3 fruit fly cellular contexts compared by ENCODE assay signal in genomic region chr3L:8065575-8066410, dm6.
TF ChIP-seq lines count a peak whose summit lies in the region.

No protein-coding gene starts in this region.

TF ChIP-seq in whole organism, adult, 20 proteins besides CTCF, POLR2A, EP300 and RAD21 (continued from another document):
- TF ChIP-seq toe (GFP tag; optimal IDR thresholded peaks at IDR 0.05; lab: Kevin White, UChicago): no peak

TF ChIP-seq in whole organism, embryonic, 481 proteins besides CTCF, POLR2A, EP300 and RAD21 (continued from another document and continues in another):
- TF ChIP-seq tna (GFP tag; IDR thresholded peaks at IDR 0.05; lab: Robert Waterston, UW; ENCODE audit: partially characterized antibody): peak; percentile 86
- no peak for TF ChIP-seq pfk (GFP tag; optimal IDR thresholded peaks at IDR 0.05; lab: Kevin White, UChicago)
- TF ChIP-seq CrebB (tag; optimal IDR thresholded peaks at IDR 0.05; lab: Kevin White, UChicago): no peak
- peak; percentile 80 for TF ChIP-seq Scr (GFP tag; IDR thresholded peaks at IDR 0.05; lab: Robert Waterston, UW; ENCODE audit: partially characterized antibody)
- TF ChIP-seq Xrp1 (GFP tag; IDR thresholded peaks at IDR 0.05; lab: Robert Waterston, UW): peak; percentile 33; the same call in 1 of the 2 replicates
- no peak; the same call in 1 of the 2 replicates for TF ChIP-seq Rfx (GFP tag; IDR thresholded peaks at IDR 0.05; lab: Robert Waterston, UW)
- no peak for TF ChIP-seq CG8281 (tag; optimal IDR thresholded peaks at IDR 0.05; lab: Kevin White, UChicago)
- peak; percentile 41 for TF ChIP-seq Asciz (GFP tag; optimal IDR thresholded peaks at IDR 0.05; lab: Kevin White, UChicago)
- TF ChIP-seq Oaz (GFP tag; IDR thresholded peaks at IDR 0.05; lab: Robert Waterston, UW): no peak
- peak; percentile 25 for TF ChIP-seq Med (GFP tag; lab: Kevin White, UChicago)
- TF ChIP-seq nerfin-1 (tag; optimal IDR thresholded peaks at IDR 0.05; lab: Kevin White, UChicago): no peak
- no peak for TF ChIP-seq CG3065 (GFP tag; optimal IDR thresholded peaks at IDR 0.05; lab: Kevin White, UChicago)
- TF ChIP-seq vvl (GFP tag; IDR thresholded peaks at IDR 0.05; lab: Robert Waterston, UW): peak; percentile 75; the same call in 1 of the 2 replicates
- TF ChIP-seq Camta (GFP tag; optimal IDR thresholded peaks at IDR 0.05; lab: Kevin White, UChicago): no peak
- peak; percentile 9 for TF ChIP-seq CG15514 (GFP tag; optimal IDR thresholded peaks at IDR 0.05; lab: Kevin White, UChicago)
- TF ChIP-seq CG14860 (GFP tag; IDR thresholded peaks at IDR 0.05; lab: Robert Waterston, UW; ENCODE audit: partially characterized antibody): peak; percentile 89
- no peak for TF ChIP-seq grn (GFP tag; optimal IDR thresholded peaks at IDR 0.05; lab: Kevin White, UChicago)
- peak; percentile 100 for TF ChIP-seq CG7745 (tag; optimal IDR thresholded peaks at IDR 0.05; lab: Kevin White, UChicago)
- TF ChIP-seq CG10267 (tag; optimal IDR thresholded peaks at IDR 0.05; lab: Kevin White, UChicago): peak; percentile 13
- TF ChIP-seq Meics (GFP tag; optimal IDR thresholded peaks at IDR 0.05; lab: Kevin White, UChicago): no peak
- peak in 1 of 2 experiments; percentile 30 for TF ChIP-seq Pdp1 (GFP tag; optimal IDR thresholded peaks at IDR 0.05; lab: Kevin White, UChicago)
- peak; percentile 2 for TF ChIP-seq tap (tag; optimal IDR thresholded peaks at IDR 0.05; lab: Kevin White, UChicago)
- TF ChIP-seq sd (tag; optimal IDR thresholded peaks at IDR 0.05; lab: Kevin White, UChicago): peak; percentile 13
- TF ChIP-seq kah (GFP tag; optimal IDR thresholded peaks at IDR 0.05; lab: Kevin White, UChicago): peak; percentile 34
- TF ChIP-seq onecut (GFP tag; IDR thresholded peaks at IDR 0.05; lab: Robert Waterston, UW): peak; percentile 32; the same call in 1 of the 2 replicates
- peak; percentile 82 for TF ChIP-seq sqz (GFP tag; optimal IDR thresholded peaks at IDR 0.05; lab: Kevin White, UChicago)
- TF ChIP-seq CG2678 (tag; optimal IDR thresholded peaks at IDR 0.05; lab: Kevin White, UChicago): peak; percentile 26
- TF ChIP-seq Vsx1 (GFP tag; optimal IDR thresholded peaks at IDR 0.05; lab: Kevin White, UChicago): peak; percentile 12
- no peak for TF ChIP-seq jumu (GFP tag; optimal IDR thresholded peaks at IDR 0.05; lab: Kevin White, UChicago)
- peak; percentile 40 for TF ChIP-seq kni (GFP tag; optimal IDR thresholded peaks at IDR 0.05; lab: Kevin White, UChicago)
- peak; percentile 34 for TF ChIP-seq gsb-n (tag; optimal IDR thresholded peaks at IDR 0.05; lab: Kevin White, UChicago)
- peak; percentile 47 for TF ChIP-seq wek (GFP tag; optimal IDR thresholded peaks at IDR 0.05; lab: Kevin White, UChicago)
- peak; percentile 64; the same call in 2 of the 3 replicates for TF ChIP-seq vnd (GFP tag; IDR thresholded peaks at IDR 0.05; lab: Robert Waterston, UW; ENCODE audit: partially characterized antibody)
- TF ChIP-seq nom (GFP tag; optimal IDR thresholded peaks at IDR 0.05; lab: Kevin White, UChicago): peak; percentile 70
- TF ChIP-seq hbn (GFP tag; IDR thresholded peaks at IDR 0.05; lab: Robert Waterston, UW; ENCODE audit: partially characterized antibody): peak; percentile 17; the same call in 1 of the 2 replicates
- TF ChIP-seq Hr51 (GFP tag; optimal IDR thresholded peaks at IDR 0.05; lab: Kevin White, UChicago): peak in 1 of 2 experiments; percentile 13
- TF ChIP-seq D19A (tag; optimal IDR thresholded peaks at IDR 0.05; lab: Kevin White, UChicago): peak; percentile 39
- peak; percentile 93 for TF ChIP-seq Opbp (GFP tag; IDR thresholded peaks at IDR 0.05; lab: Robert Waterston, UW; ENCODE audit: partially characterized antibody)
- TF ChIP-seq knrl (GFP tag; IDR thresholded peaks at IDR 0.05; lab: Robert Waterston, UW; ENCODE audit: partially characterized antibody): peak; percentile 67
- TF ChIP-seq CG16815 (GFP tag; optimal IDR thresholded peaks at IDR 0.05; lab: Kevin White, UChicago): no peak
- peak; percentile 89 for TF ChIP-seq Bgb (GFP tag; IDR thresholded peaks at IDR 0.05; lab: Robert Waterston, UW; ENCODE audit: partially characterized antibody)
- TF ChIP-seq Stat92E (GFP tag; optimal IDR thresholded peaks at IDR 0.05; lab: Kevin White, UChicago): peak in 1 of 3 experiments; percentile 72
- TF ChIP-seq usp (GFP tag; optimal IDR thresholded peaks at IDR 0.05; lab: Kevin White, UChicago): no peak
- peak; percentile 11 for TF ChIP-seq CG14710 (tag; optimal IDR thresholded peaks at IDR 0.05; lab: Kevin White, UChicago)
- peak; percentile 93 for TF ChIP-seq CG42726 (GFP tag; IDR thresholded peaks at IDR 0.05; lab: Robert Waterston, UW; ENCODE audit: partially characterized antibody)
- TF ChIP-seq Dref (GFP tag; IDR thresholded peaks at IDR 0.05; lab: Robert Waterston, UW): no peak
- peak; percentile 17 for TF ChIP-seq zen (tag; optimal IDR thresholded peaks at IDR 0.05; lab: Kevin White, UChicago)
- TF ChIP-seq CG32767 (GFP tag; IDR thresholded peaks at IDR 0.05; lab: Robert Waterston, UW): no peak
- TF ChIP-seq slbo (GFP tag; IDR thresholded peaks at IDR 0.05; lab: Robert Waterston, UW): no peak
- TF ChIP-seq CG8290 (GFP tag; optimal IDR thresholded peaks at IDR 0.05; lab: Kevin White, UChicago): no peak
- TF ChIP-seq CG8290 (tag; optimal IDR thresholded peaks at IDR 0.05; lab: Kevin White, UChicago): peak in 1 of 2 experiments; percentile 18
- TF ChIP-seq Chrac-16 (GFP tag; optimal IDR thresholded peaks at IDR 0.05; lab: Kevin White, UChicago): no peak
- TF ChIP-seq CG15601 (tag; optimal IDR thresholded peaks at IDR 0.05; lab: Kevin White, UChicago): peak; percentile 16
- TF ChIP-seq gcm (GFP tag; optimal IDR thresholded peaks at IDR 0.05; lab: Kevin White, UChicago): peak; percentile 36
- peak; percentile 26 for TF ChIP-seq BtbVII (GFP tag; optimal IDR thresholded peaks at IDR 0.05; lab: Kevin White, UChicago)
- TF ChIP-seq tll (GFP tag; optimal IDR thresholded peaks at IDR 0.05; lab: Kevin White, UChicago): no peak
- peak; percentile 40 for TF ChIP-seq HLHmδ (GFP tag; optimal IDR thresholded peaks at IDR 0.05; lab: Kevin White, UChicago)
- TF ChIP-seq Doc3 (GFP tag; IDR thresholded peaks at IDR 0.05; lab: Robert Waterston, UW; ENCODE audit: partially characterized antibody): peak; percentile 36; the same call in 1 of the 3 replicates
- peak; percentile 28 for TF ChIP-seq CG12391 (tag; optimal IDR thresholded peaks at IDR 0.05; lab: Kevin White, UChicago)
- TF ChIP-seq Nf-YC (tag; optimal IDR thresholded peaks at IDR 0.05; lab: Kevin White, UChicago): peak; percentile 3
- TF ChIP-seq exex (tag; optimal IDR thresholded peaks at IDR 0.05; lab: Kevin White, UChicago): peak; percentile 29
- TF ChIP-seq sens (GFP tag; lab: Kevin White, UChicago): peak; percentile 57

TF ChIP-seq in whole organism, prepupa, 60 proteins besides CTCF, POLR2A, EP300 and RAD21 (continued from another document):
- TF ChIP-seq CG8632 (GFP tag; optimal IDR thresholded peaks at IDR 0.05; lab: Kevin White, UChicago): no peak
- TF ChIP-seq lz (GFP tag; optimal IDR thresholded peaks at IDR 0.05; lab: Kevin White, UChicago): no peak
- no peak for TF ChIP-seq CG10631 (GFP tag; optimal IDR thresholded peaks at IDR 0.05; lab: Kevin White, UChicago)
- TF ChIP-seq ss (GFP tag; optimal IDR thresholded peaks at IDR 0.05; lab: Kevin White, UChicago): no peak
- no peak for TF ChIP-seq CG32006 (GFP tag; optimal IDR thresholded peaks at IDR 0.05; lab: Kevin White, UChicago)
- TF ChIP-seq spab (GFP tag; optimal IDR thresholded peaks at IDR 0.05; lab: Kevin White, UChicago): no peak
- no peak for TF ChIP-seq CG11294 (GFP tag; IDR thresholded peaks at IDR 0.05; lab: Robert Waterston, UW)
- peak; percentile 33; the same call in 1 of the 2 replicates for TF ChIP-seq CG15336 (GFP tag; IDR thresholded peaks at IDR 0.05; lab: Robert Waterston, UW)
- no peak for TF ChIP-seq CG31627 (GFP tag; optimal IDR thresholded peaks at IDR 0.05; lab: Kevin White, UChicago)
- no peak for TF ChIP-seq Smox (GFP tag; optimal IDR thresholded peaks at IDR 0.05; lab: Kevin White, UChicago)
- TF ChIP-seq esn (GFP tag; optimal IDR thresholded peaks at IDR 0.05; lab: Kevin White, UChicago): no peak
- no peak for TF ChIP-seq CG6163 (GFP tag; IDR thresholded peaks at IDR 0.05; lab: Robert Waterston, UW)
- peak; percentile 35 for TF ChIP-seq Blimp-1 (GFP tag; optimal IDR thresholded peaks at IDR 0.05; lab: Kevin White, UChicago)
- no peak for TF ChIP-seq dac (GFP tag; optimal IDR thresholded peaks at IDR 0.05; lab: Kevin White, UChicago)
- no peak for TF ChIP-seq CG3032 (tag; optimal IDR thresholded peaks at IDR 0.05; lab: Kevin White, UChicago)
- peak; percentile 48 for TF ChIP-seq Eip78C (GFP tag; lab: Kevin White, UChicago)
- no peak for TF ChIP-seq achi (GFP tag; optimal IDR thresholded peaks at IDR 0.05; lab: Kevin White, UChicago)
- TF ChIP-seq salr (GFP tag; optimal IDR thresholded peaks at IDR 0.05; lab: Kevin White, UChicago): no peak
- TF ChIP-seq Met (GFP tag; optimal IDR thresholded peaks at IDR 0.05; lab: Kevin White, UChicago): no peak
- TF ChIP-seq OdsH (GFP tag; optimal IDR thresholded peaks at IDR 0.05; lab: Kevin White, UChicago): no peak
- no peak for TF ChIP-seq Sox14 (GFP tag; optimal IDR thresholded peaks at IDR 0.05; lab: Kevin White, UChicago)
- TF ChIP-seq CG1621 (tag; optimal IDR thresholded peaks at IDR 0.05; lab: Kevin White, UChicago): no peak
- TF ChIP-seq CG10669 (GFP tag; optimal IDR thresholded peaks at IDR 0.05; lab: Kevin White, UChicago): no peak
- no peak for TF ChIP-seq Eip93F (GFP tag; optimal IDR thresholded peaks at IDR 0.05; lab: Kevin White, UChicago)
- no peak for TF ChIP-seq pdm3 (GFP tag; optimal IDR thresholded peaks at IDR 0.05; lab: Kevin White, UChicago)
- no peak for TF ChIP-seq fkh (GFP tag; optimal IDR thresholded peaks at IDR 0.05; lab: Kevin White, UChicago)
- no peak for TF ChIP-seq Sox15 (GFP tag; optimal IDR thresholded peaks at IDR 0.05; lab: Kevin White, UChicago)
- no peak; the same call in 2 of the 3 replicates for TF ChIP-seq CG8119 (GFP tag; IDR thresholded peaks at IDR 0.05; lab: Robert Waterston, UW)
- no peak for TF ChIP-seq acj6 (GFP tag; optimal IDR thresholded peaks at IDR 0.05; lab: Kevin White, UChicago)
- no peak for TF ChIP-seq Ets21C (GFP tag; optimal IDR thresholded peaks at IDR 0.05; lab: Kevin White, UChicago)
- TF ChIP-seq CG6808 (GFP tag; optimal IDR thresholded peaks at IDR 0.05; lab: Kevin White, UChicago): peak; percentile 26
- peak; percentile 84 for TF ChIP-seq vri (GFP tag; optimal IDR thresholded peaks at IDR 0.05; lab: Kevin White, UChicago)
- no peak for TF ChIP-seq eg (GFP tag; IDR thresholded peaks at IDR 0.05; lab: Robert Waterston, UW)
- no peak for TF ChIP-seq Sox102F (GFP tag; optimal IDR thresholded peaks at IDR 0.05; lab: Kevin White, UChicago)
- TF ChIP-seq fd85E (GFP tag; optimal IDR thresholded peaks at IDR 0.05; lab: Kevin White, UChicago): no peak
- no peak for TF ChIP-seq CG9139 (GFP tag; optimal IDR thresholded peaks at IDR 0.05; lab: Kevin White, UChicago)
- TF ChIP-seq CG7368 (GFP tag; optimal IDR thresholded peaks at IDR 0.05; lab: Kevin White, UChicago): no peak
- TF ChIP-seq Hr38 (GFP tag; optimal IDR thresholded peaks at IDR 0.05; lab: Kevin White, UChicago): no peak
- no peak for TF ChIP-seq Eip75B (GFP tag; optimal IDR thresholded peaks at IDR 0.05; lab: Kevin White, UChicago)
- no peak for TF ChIP-seq Gug (GFP tag; IDR thresholded peaks at IDR 0.05; lab: Robert Waterston, UW)
TF ChIP-seq in whole organism, prepupa: peak in this region for 10.
